Worm (Caenorhabditis elegans): ENCODE data around the gene C18G1.7.

- no peak for TF ChIP-seq pqm-1 (tag; optimal IDR thresholded peaks at IDR 0.05)
- TF ChIP-seq mdl-1 (tag; optimal IDR thresholded peaks at IDR 0.05), result no peak
- TF ChIP-seq irx-1 (tag; optimal IDR thresholded peaks at IDR 0.05), result no peak
- TF ChIP-seq ceh-88 (GFP tag; IDR thresholded peaks at IDR 0.05), result no peak
- no peak for TF ChIP-seq aly-2 (tag; optimal IDR thresholded peaks at IDR 0.05)
- TF ChIP-seq ztf-11 (tag; optimal IDR thresholded peaks at IDR 0.05), result no peak
- TF ChIP-seq grh-1 (GFP tag; IDR thresholded peaks at IDR 0.05), result no peak
- no peak for TF ChIP-seq lin-15B (tag; optimal IDR thresholded peaks at IDR 0.05)
- TF ChIP-seq pag-3 (tag; optimal IDR thresholded peaks at IDR 0.05; ENCODE audit: borderline replicate concordance, insufficient read depth), result no peak
- TF ChIP-seq ceh-90 (tag; optimal IDR thresholded peaks at IDR 0.05), result no peak
- TF ChIP-seq nhr-76 (tag; optimal IDR thresholded peaks at IDR 0.05), result no peak
- TF ChIP-seq unc-62 (GFP tag; optimal IDR thresholded peaks at IDR 0.05), result no peak
Measured at ce11 chrV:4737727-4738126, 7.6 kb upstream of the C18G1.7 start, which contains the start of gene F39G3.2.

All from whole organism, L1 larva.